Worm (Caenorhabditis elegans): Measurements from ENCODE around the gene K09H11.11.

DNA sequence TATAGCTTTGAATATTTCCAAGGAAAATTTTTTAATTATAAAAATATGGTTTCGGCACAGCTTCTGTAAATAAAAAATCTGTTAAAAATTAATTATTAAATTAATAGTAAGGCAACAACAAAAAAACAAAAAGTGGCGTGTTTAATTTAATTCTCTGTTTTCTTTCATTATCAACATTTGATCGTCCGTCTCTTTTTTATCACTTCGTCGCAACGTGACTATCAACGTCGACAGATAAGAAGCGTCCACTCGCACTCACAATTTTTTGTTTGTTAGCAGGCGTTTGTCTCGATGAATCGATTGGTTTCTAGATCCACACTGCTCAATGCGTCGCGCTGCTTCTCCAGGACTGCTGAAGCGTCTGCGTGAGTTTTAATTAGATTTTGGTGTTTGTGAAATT lies 42.4 kb downstream of the K09H11.11 start, which contains the start of gene gcst-1:
- TF ChIP-seq zag-1 (tag; optimal IDR thresholded peaks at IDR 0.05) = no peak
- TF ChIP-seq zip-11 (GFP tag; IDR thresholded peaks at IDR 0.05) = no peak
- TF ChIP-seq ceh-28 (tag; optimal IDR thresholded peaks at IDR 0.05) = no peak
- no peak for TF ChIP-seq jun-1 (tag; optimal IDR thresholded peaks at IDR 0.05)
- no peak for TF ChIP-seq unc-62 (GFP tag; optimal IDR thresholded peaks at IDR 0.05 in 1 of 2)
- TF ChIP-seq unc-62 (tag; optimal IDR thresholded peaks at IDR 0.05) = no peak
- TF ChIP-seq aly-2 (tag; optimal IDR thresholded peaks at IDR 0.05) = no peak
- TF ChIP-seq nhr-6 (tag; optimal IDR thresholded peaks at IDR 0.05) = no peak
- peak; percentile 49 for TF ChIP-seq nhr-77 (tag; optimal IDR thresholded peaks at IDR 0.05)
- no peak for TF ChIP-seq pha-4 (GFP tag; IDR thresholded peaks at IDR 0.05)
- no peak for TF ChIP-seq pha-4 (tag; optimal IDR thresholded peaks at IDR 0.05)
- TF ChIP-seq pqm-1 (tag; optimal IDR thresholded peaks at IDR 0.05) = peak; percentile 33
- no peak for TF ChIP-seq dpl-1 (GFP tag; optimal IDR thresholded peaks at IDR 0.05)
- no peak for TF ChIP-seq snpc-1.2 (GFP tag; IDR thresholded peaks at IDR 0.05)
- no peak for TF ChIP-seq lin-15B (tag; optimal IDR thresholded peaks at IDR 0.05)
- no peak for TF ChIP-seq nhr-42 (GFP tag; IDR thresholded peaks at IDR 0.05)
